Worm (Caenorhabditis elegans) whole organism, L4 larva: ENCODE data around the gene Y75B8A.32.

ENCODE experiments used
- F37D6.2 ChIP-seq: sonication (generic microtip); optimal IDR thresholded peaks from 2 replicates; lab custom pipeline; 2016; ENCODE audit warnings: mild to moderate bottlenecking, missing genetic modification characterization, missing compliant biosample characterization
- F44E2.7 ChIP-seq: fragments of 200-800 bp; sonication (Bioruptor generic); IDR thresholded peaks from 2 replicates; pipeline ENCODE4 v2.1.2; 2022; ENCODE audit warnings: missing genetic modification characterization, missing compliant biosample characterization
- F49E8.2 ChIP-seq: sonication (generic microtip); optimal IDR thresholded peaks from 2 replicates; lab custom pipeline; 2016; ENCODE audit warnings: missing compliant biosample characterization, mild to moderate bottlenecking, missing genetic modification characterization, borderline replicate concordance
- T20F7.1 ChIP-seq: fragments of 200-800 bp; sonication (Bioruptor generic); optimal IDR thresholded peaks from 2 replicates; lab custom pipeline; 2018; ENCODE audit warnings: mild to moderate bottlenecking, missing genetic modification characterization, missing compliant biosample characterization
- Y48G9A.11 ChIP-seq: fragments of 200-800 bp; sonication (Bioruptor generic); IDR thresholded peaks from 2 replicates; pipeline ENCODE4 v1.3.6; 2022; ENCODE audit warnings: missing genetic modification reagents, missing genetic modification characterization, missing compliant biosample characterization
- Y5F2A.4 ChIP-seq: fragments of 200-800 bp; sonication (Bioruptor generic); optimal IDR thresholded peaks from 2 replicates; lab custom pipeline; 2018; ENCODE audit warnings: mild to moderate bottlenecking, missing genetic modification characterization, missing compliant biosample characterization
- Y75B8A.6 ChIP-seq: fragments of 200-800 bp; sonication (Bioruptor generic); IDR thresholded peaks from 2 replicates; pipeline ENCODE4 v1.3.6; 2022; ENCODE audit warnings: missing genetic modification reagents, missing genetic modification characterization, missing compliant biosample characterization
- ama-1 ChIP-seq: fragments of 150-350 bp; optimal IDR thresholded peaks from 2 replicates; lab custom pipeline; 2014; ENCODE audit warnings: inconsistent platforms, mixed read lengths
- ceh-20 ChIP-seq: fragments of 200-800 bp; sonication (Bioruptor generic); IDR thresholded peaks from 2 replicates; pipeline ENCODE4 v1.3.6; 2022; ENCODE audit warnings: missing genetic modification reagents, missing genetic modification characterization, missing compliant biosample characterization
- ceh-28 ChIP-seq: fragments of 150-350 bp; optimal IDR thresholded peaks from 2 replicates; lab custom pipeline; 2014; ENCODE audit warnings: missing biosample characterization, missing genetic modification reagents, missing genetic modification characterization
- ceh-62 ChIP-seq: sonication (generic microtip); optimal IDR thresholded peaks from 2 replicates; lab custom pipeline; 2017; ENCODE audit warnings: missing biosample characterization, missing genetic modification characterization
- ces-1 ChIP-seq: fragments of 150-350 bp; sonication (generic microtip); optimal IDR thresholded peaks from 4 replicates; lab custom pipeline; 2014; ENCODE audit warnings: missing biosample characterization, missing genetic modification reagents, missing genetic modification characterization
- cey-2 ChIP-seq: sonication (generic microtip); optimal IDR thresholded peaks from 3 replicates; lab custom pipeline; 2017; ENCODE audit warnings: missing genetic modification characterization, mild to moderate bottlenecking, missing compliant biosample characterization, antibody characterized with exemption, borderline replicate concordance; ENCODE audit not compliant: insufficient read depth
- ctbp-1 ChIP-seq: fragments of 200-800 bp; sonication (Bioruptor generic); IDR thresholded peaks from 2 replicates; pipeline ENCODE4 v1.3.6; 2022; ENCODE audit warnings: missing genetic modification reagents, missing genetic modification characterization, missing compliant biosample characterization
- daf-16 ChIP-seq, 3 experiments: sonication (generic microtip); optimal IDR thresholded peaks; 2 replicates each; lab custom pipeline; 2016 to 2017; ENCODE audit warnings: missing genetic modification characterization in 3 of 3, missing genetic modification reagents in 3 of 3, mild to moderate bottlenecking in 2 of 3, missing compliant biosample characterization in 2 of 3, missing biosample characterization in 1 of 3, moderate library complexity in 1 of 3
- daf-19 ChIP-seq: fragments of 200-800 bp; sonication (Bioruptor generic); conservative IDR thresholded peaks from 2 replicates; pipeline ENCODE4 v1.3.6; 2022; ENCODE audit warnings: missing genetic modification characterization, missing compliant biosample characterization
- dmd-9 ChIP-seq: fragments of 200-800 bp; sonication (Bioruptor generic); IDR thresholded peaks from 2 replicates; pipeline ENCODE4 v1.3.6; 2022; ENCODE audit warnings: missing genetic modification reagents, missing genetic modification characterization, missing compliant biosample characterization
- dve-1 ChIP-seq: sonication (generic microtip); optimal IDR thresholded peaks from 2 replicates; lab custom pipeline; 2017; ENCODE audit warnings: antibody characterized with exemption, mild to moderate bottlenecking, missing genetic modification characterization, missing compliant biosample characterization; ENCODE audit not compliant: insufficient read depth
- egl-27 ChIP-seq: sonication (generic microtip); optimal IDR thresholded peaks from 3 replicates; lab custom pipeline; 2017; ENCODE audit warnings: missing biosample characterization, missing genetic modification reagents, missing genetic modification characterization
- egl-43 ChIP-seq: fragments of 200-800 bp; sonication (Bioruptor generic); IDR thresholded peaks from 2 replicates; pipeline ENCODE4 v1.3.6; 2022; ENCODE audit warnings: missing genetic modification reagents, missing genetic modification characterization, missing compliant biosample characterization
- fkh-10 ChIP-seq: fragments of 150-350 bp; optimal IDR thresholded peaks from 2 replicates; lab custom pipeline; 2014; ENCODE audit warnings: missing biosample characterization, missing genetic modification reagents, missing genetic modification characterization
- hlh-11 ChIP-seq: fragments of 200-800 bp; sonication (Bioruptor generic); optimal IDR thresholded peaks from 2 replicates; lab custom pipeline; 2018; ENCODE audit warnings: mild to moderate bottlenecking, missing genetic modification characterization, missing compliant biosample characterization
- hmg-1.1 ChIP-seq: fragments of 200-800 bp; sonication (Bioruptor generic); IDR thresholded peaks from 2 replicates; pipeline ENCODE4 v1.3.6; 2022; ENCODE audit warnings: missing genetic modification reagents, missing genetic modification characterization, missing compliant biosample characterization
- jun-1 ChIP-seq: fragments of 150-350 bp; optimal IDR thresholded peaks from 2 replicates; lab custom pipeline; 2014; ENCODE audit warnings: missing biosample characterization, missing genetic modification reagents, missing genetic modification characterization
- lin-1 ChIP-seq: fragments of 200-800 bp; sonication (Bioruptor generic); IDR thresholded peaks from 2 replicates; pipeline ENCODE4 v1.3.6; 2022; ENCODE audit warnings: missing genetic modification reagents, missing genetic modification characterization, missing compliant biosample characterization
- lin-13 ChIP-seq: fragments of 150-350 bp; optimal IDR thresholded peaks from 2 replicates; lab custom pipeline; 2014; ENCODE audit warnings: missing biosample characterization, missing genetic modification reagents, missing genetic modification characterization
- lir-3 ChIP-seq: sonication (generic microtip); optimal IDR thresholded peaks from 2 replicates; lab custom pipeline; 2016; ENCODE audit warnings: mild to moderate bottlenecking, missing genetic modification characterization, missing compliant biosample characterization
- lsy-2 ChIP-seq, 2 experiments: fragments of 150-350 bp in 1 of 2; sonication (generic microtip) in 1 of 2; optimal IDR thresholded peaks; 2 replicates each; lab custom pipeline; 2014 to 2017; ENCODE audit warnings: missing biosample characterization in 2 of 2, missing genetic modification characterization in 2 of 2
- mdl-1 ChIP-seq, 2 experiments: fragments of 150-350 bp in 1 of 2; sonication (generic microtip) in 1 of 2; optimal IDR thresholded peaks; 2 replicates each; lab custom pipeline; 2014 to 2017; ENCODE audit warnings: missing biosample characterization in 2 of 2, missing genetic modification characterization in 2 of 2
- mdt-29 ChIP-seq: fragments of 200-800 bp; sonication (Bioruptor generic); IDR thresholded peaks from 2 replicates; pipeline ENCODE4 v1.3.6; 2022; ENCODE audit warnings: missing genetic modification reagents, missing genetic modification characterization, missing compliant biosample characterization
- mep-1 ChIP-seq: fragments of 150-350 bp; sonication (generic microtip); optimal IDR thresholded peaks from 3 replicates; lab custom pipeline; 2014; ENCODE audit warnings: missing biosample characterization, missing genetic modification characterization
- mes-2 ChIP-seq: sonication (generic microtip); optimal IDR thresholded peaks from 2 replicates; lab custom pipeline; 2016; ENCODE audit warnings: missing genotype, mild to moderate bottlenecking, missing genetic modification characterization, missing compliant biosample characterization; ENCODE audit not compliant: poor library complexity, severe bottlenecking
- nhr-102 ChIP-seq: sonication (generic microtip); optimal IDR thresholded peaks from 2 replicates; lab custom pipeline; 2016; ENCODE audit warnings: mild to moderate bottlenecking, missing genetic modification characterization, moderate library complexity, missing compliant biosample characterization
- nhr-28 ChIP-seq: fragments of 150-350 bp; optimal IDR thresholded peaks from 2 replicates; lab custom pipeline; 2014; ENCODE audit warnings: missing biosample characterization, missing genetic modification characterization
- nhr-42 ChIP-seq: fragments of 200-800 bp; sonication (Bioruptor generic); IDR thresholded peaks from 2 replicates; pipeline ENCODE4 v1.3.6; 2022; ENCODE audit warnings: missing genetic modification characterization, missing compliant biosample characterization
- nhr-6 ChIP-seq: fragments of 150-350 bp; optimal IDR thresholded peaks from 2 replicates; lab custom pipeline; 2014; ENCODE audit warnings: missing biosample characterization, missing genetic modification characterization
- nhr-77 ChIP-seq: fragments of 150-350 bp; optimal IDR thresholded peaks from 2 replicates; lab custom pipeline; 2014; ENCODE audit warnings: missing biosample characterization, missing genetic modification characterization
- pha-4 ChIP-seq, 2 experiments: fragments of 150-350 bp in 1 of 2; fragments of 200-800 bp in 1 of 2; sonication (Bioruptor generic) in 1 of 2; IDR thresholded peaks in 1 of 2; optimal IDR thresholded peaks in 1 of 2; 2 replicates each; pipeline versions ENCODE4 v1.3.6 to Lab custom; 2014 to 2022; ENCODE audit warnings: missing genetic modification characterization in 2 of 2, missing genetic modification reagents in 2 of 2, missing biosample characterization in 1 of 2, missing compliant biosample characterization in 1 of 2
- php-3 ChIP-seq: fragments of 200-800 bp; sonication (Bioruptor generic); IDR thresholded peaks from 2 replicates; pipeline ENCODE4 v1.3.6; 2022; ENCODE audit warnings: missing genetic modification reagents, missing genetic modification characterization, missing compliant biosample characterization
- pqm-1 ChIP-seq: sonication (generic microtip); optimal IDR thresholded peaks from 2 replicates; lab custom pipeline; 2017; ENCODE audit warnings: missing biosample characterization, missing genetic modification characterization
- snpc-4 ChIP-seq: fragments of 150-350 bp; optimal IDR thresholded peaks from 2 replicates; lab custom pipeline; 2014; ENCODE audit warnings: missing biosample characterization, missing genetic modification characterization
- spr-1 ChIP-seq: sonication (generic microtip); optimal IDR thresholded peaks from 2 replicates; lab custom pipeline; 2016; ENCODE audit warnings: mild to moderate bottlenecking, missing genetic modification characterization, missing compliant biosample characterization
- tra-1 ChIP-seq: fragments of 200-800 bp; sonication (Bioruptor generic); IDR thresholded peaks from 2 replicates; pipeline ENCODE4 v1.3.6; 2022; ENCODE audit warnings: missing genetic modification reagents, missing genetic modification characterization, missing compliant biosample characterization
- unc-39 ChIP-seq: sonication (generic microtip); optimal IDR thresholded peaks from 2 replicates; lab custom pipeline; 2017; ENCODE audit warnings: missing biosample characterization, missing genetic modification characterization
- vab-7 ChIP-seq: fragments of 200-800 bp; sonication (Bioruptor generic); IDR thresholded peaks from 2 replicates; pipeline ENCODE4 v1.3.6; 2022; ENCODE audit warnings: missing genetic modification reagents, missing genetic modification characterization, missing compliant biosample characterization
- zfp-2 ChIP-seq: sonication (generic microtip); optimal IDR thresholded peaks from 2 replicates; lab custom pipeline; 2016; ENCODE audit warnings: mild to moderate bottlenecking, missing genetic modification characterization, missing compliant biosample characterization
- ztf-11 ChIP-seq: fragments of 150-350 bp; optimal IDR thresholded peaks from 2 replicates; lab custom pipeline; 2014; ENCODE audit warnings: missing biosample characterization, missing genetic modification characterization
- ztf-7 ChIP-seq: fragments of 150-350 bp; optimal IDR thresholded peaks from 2 replicates; lab custom pipeline; 2014; ENCODE audit warnings: missing biosample characterization, missing genetic modification characterization

The Y75B8A.32 gene

DNA sequence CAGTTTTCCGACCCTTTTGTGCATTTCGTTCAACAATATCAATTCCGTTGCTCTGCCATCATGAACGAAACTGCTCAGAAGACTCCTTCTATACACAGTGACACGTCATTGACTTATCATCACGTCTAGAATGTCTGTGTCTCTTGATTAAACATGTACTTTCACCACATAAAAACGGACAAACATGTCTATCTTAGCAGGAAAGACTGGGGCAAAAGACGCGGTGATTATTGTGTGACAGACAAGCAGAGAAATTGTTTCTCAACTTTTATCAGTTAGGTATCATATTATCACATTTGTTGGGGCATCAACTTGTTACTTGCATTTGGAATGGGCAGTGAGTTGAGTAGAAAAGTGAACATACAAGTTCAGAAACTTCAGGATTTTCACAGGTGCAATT is 33.1 kb downstream of the Y75B8A.32 start (continued):
- TF ChIP-seq ztf-11 (tag; lab: Kevin White, UChicago): no peak
- peak; percentile 96 for TF ChIP-seq dve-1 (tag; lab: Kevin White, UChicago)
- no peak for TF ChIP-seq ctbp-1
- TF ChIP-seq nhr-77 (tag; lab: Kevin White, UChicago): peak; percentile 26
- no peak for TF ChIP-seq lsy-2 (tag; optimal IDR thresholded peaks at IDR 0.05; lab: Kevin White, UChicago)
- TF ChIP-seq T20F7.1 (GFP tag; lab: Kevin White, UChicago): no peak
- TF ChIP-seq daf-19 (GFP tag; lab: Robert Waterston, UW): no peak
- TF ChIP-seq jun-1: no peak
- peak; percentile 63 for TF ChIP-seq mep-1 (tag; lab: Kevin White, UChicago)
- TF ChIP-seq, all 104 proteins: peak for 22

DNA sequence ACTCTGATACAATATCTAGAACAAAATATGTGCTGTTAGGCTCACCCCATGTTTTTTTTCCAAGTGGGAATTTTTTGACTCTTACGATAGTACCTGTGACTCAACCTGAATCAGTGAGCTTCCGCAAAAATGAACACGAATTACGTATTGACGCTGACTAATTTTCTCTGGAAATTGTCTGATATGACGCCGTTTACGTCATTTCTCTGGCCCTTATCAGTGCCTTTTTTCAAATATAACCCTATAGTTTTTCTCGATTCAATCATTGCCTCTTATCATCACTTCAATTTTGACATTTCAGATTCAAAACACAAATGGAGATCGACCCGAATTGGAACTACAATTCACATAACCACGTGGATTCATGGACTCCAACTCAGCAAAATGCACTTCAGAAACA is 39.6 kb downstream of the Y75B8A.32 start, which contains the start of gene Y75B8A.28:
Gene Y75B8A.28 (plus strand): TSS at position 296 of the 400 bp plus-strand sequence.
- TF ChIP-seq Y5F2A.4 (GFP tag; lab: Kevin White, UChicago) (no peak), spr-1 (no peak), F37D6.2 (tag; lab: Kevin White, UChicago) (no peak), zfp-2 (no peak), fkh-10 (GFP tag; lab: Kevin White, UChicago) (no peak), mes-2 (tag; lab: Kevin White, UChicago) (peak; percentile 13), lin-13 (GFP tag; lab: Kevin White, UChicago) (no peak), mdl-1 (tag; optimal IDR thresholded peaks at IDR 0.05; lab: Kevin White, UChicago) (no peak), hmg-1.1 (GFP tag; lab: Robert Waterston, UW) (no peak), ama-1 (lab: Kevin White, UChicago) (no peak), vab-7 (GFP tag; lab: Robert Waterston, UW) (no peak), ceh-20 (GFP tag; lab: Robert Waterston, UW) (no peak), nhr-6 (tag; lab: Kevin White, UChicago) (peak; percentile 27), F44E2.7 (no peak), ceh-28 (tag; lab: Kevin White, UChicago) (no peak), ztf-7 (tag; lab: Kevin White, UChicago) (no peak), mdt-29 (GFP tag; lab: Robert Waterston, UW) (no peak), egl-43 (GFP tag; lab: Robert Waterston, UW) (no peak), pqm-1 (tag; lab: Kevin White, UChicago) (peak; percentile 94), php-3 (GFP tag; lab: Robert Waterston, UW) (0 out of 2 replicates have a peak, but pooled peaks have one; percentile 24), snpc-4 (tag; lab: Kevin White, UChicago) (no peak), nhr-28 (tag; lab: Kevin White, UChicago) (peak; percentile 84), cey-2 (tag; lab: Kevin White, UChicago) (no peak), Y48G9A.11 (GFP tag; lab: Robert Waterston, UW) (no peak), nhr-77 (tag; lab: Kevin White, UChicago) (peak; percentile 47), lir-3 (tag; lab: Kevin White, UChicago) (no peak), nhr-102 (tag; lab: Kevin White, UChicago) (peak; percentile 6), unc-39 (no peak), ceh-62 (tag; lab: Kevin White, UChicago) (no peak), T20F7.1 (GFP tag; lab: Kevin White, UChicago) (no peak), hlh-11 (tag; lab: Kevin White, UChicago) (peak; percentile 78), lin-1 (GFP tag; lab: Robert Waterston, UW) (peak; percentile 67; the same call in 1 of the 2 replicates), dmd-9 (GFP tag; lab: Robert Waterston, UW) (no peak), pha-4 (GFP tag; IDR thresholded peaks at IDR 0.05; lab: Robert Waterston, UW) (no peak), pha-4 (tag; optimal IDR thresholded peaks at IDR 0.05; lab: Kevin White, UChicago) (no peak), lsy-2 (tag; optimal IDR thresholded peaks at IDR 0.05; lab: Kevin White, UChicago) (peak in 1 of 2 experiments; percentile 34), tra-1 (no peak), nhr-42 (no peak), egl-27 (tag; lab: Kevin White, UChicago) (no peak), ztf-11 (tag; lab: Kevin White, UChicago) (no peak), ces-1 (GFP tag; lab: Kevin White, UChicago) (no peak), F49E8.2 (no peak), Y75B8A.6 (GFP tag; lab: Robert Waterston, UW) (no peak), daf-16 (GFP tag; optimal IDR thresholded peaks at IDR 0.05; lab: Kevin White, UChicago) (no peak), daf-16 (tag; optimal IDR thresholded peaks at IDR 0.05; lab: Kevin White, UChicago) (peak; percentile 77)
